Worm (Caenorhabditis elegans) whole organism, L4 larva: ENCODE measurements around the gene mtp-18.

Experiments
- D1046.2 ChIP-seq: fragments of 200-800 bp; sonication (Bioruptor generic); IDR thresholded peaks from 2 replicates; pipeline ENCODE4 v1.3.6; 2022; ENCODE audit warnings: missing genetic modification characterization, missing compliant biosample characterization
- F10B5.3 ChIP-seq: sonication (generic microtip); optimal IDR thresholded peaks from 2 replicates; lab custom pipeline; 2016; ENCODE audit warnings: mild to moderate bottlenecking, missing genetic modification characterization, missing compliant biosample characterization
- F37D6.2 ChIP-seq: sonication (generic microtip); optimal IDR thresholded peaks from 2 replicates; lab custom pipeline; 2016; ENCODE audit warnings: mild to moderate bottlenecking, missing genetic modification characterization, missing compliant biosample characterization
- F49E8.2 ChIP-seq: sonication (generic microtip); optimal IDR thresholded peaks from 2 replicates; lab custom pipeline; 2016; ENCODE audit warnings: missing compliant biosample characterization, mild to moderate bottlenecking, missing genetic modification characterization, borderline replicate concordance
- T26A8.4 ChIP-seq: fragments of 200-800 bp; sonication (Bioruptor generic); IDR thresholded peaks from 2 replicates; pipeline ENCODE4 v1.3.6; 2022; ENCODE audit warnings: missing genetic modification characterization, missing compliant biosample characterization
- Y5F2A.4 ChIP-seq: fragments of 200-800 bp; sonication (Bioruptor generic); optimal IDR thresholded peaks from 2 replicates; lab custom pipeline; 2018; ENCODE audit warnings: mild to moderate bottlenecking, missing genetic modification characterization, missing compliant biosample characterization
- ama-1 ChIP-seq: fragments of 150-350 bp; optimal IDR thresholded peaks from 2 replicates; lab custom pipeline; 2014; ENCODE audit warnings: inconsistent platforms, mixed read lengths
- ceh-20 ChIP-seq: fragments of 200-800 bp; sonication (Bioruptor generic); IDR thresholded peaks from 2 replicates; pipeline ENCODE4 v1.3.6; 2022; ENCODE audit warnings: missing genetic modification reagents, missing genetic modification characterization, missing compliant biosample characterization
- ceh-28 ChIP-seq: fragments of 150-350 bp; optimal IDR thresholded peaks from 2 replicates; lab custom pipeline; 2014; ENCODE audit warnings: missing biosample characterization, missing genetic modification reagents, missing genetic modification characterization
- ceh-32 ChIP-seq: sonication (generic microtip); optimal IDR thresholded peaks from 2 replicates; lab custom pipeline; 2016; ENCODE audit warnings: mild to moderate bottlenecking, missing genetic modification characterization, missing compliant biosample characterization; ENCODE audit not compliant: poor library complexity
- cey-2 ChIP-seq: sonication (generic microtip); optimal IDR thresholded peaks from 3 replicates; lab custom pipeline; 2017; ENCODE audit warnings: missing genetic modification characterization, mild to moderate bottlenecking, missing compliant biosample characterization, antibody characterized with exemption, borderline replicate concordance; ENCODE audit not compliant: insufficient read depth
- ctbp-1 ChIP-seq: fragments of 200-800 bp; sonication (Bioruptor generic); IDR thresholded peaks from 2 replicates; pipeline ENCODE4 v1.3.6; 2022; ENCODE audit warnings: missing genetic modification reagents, missing genetic modification characterization, missing compliant biosample characterization
- dmd-8 ChIP-seq: fragments of 200-800 bp; sonication (Bioruptor generic); IDR thresholded peaks from 2 replicates; pipeline ENCODE4 v1.3.6; 2022; ENCODE audit warnings: missing genetic modification characterization, missing compliant biosample characterization
- duxl-1 ChIP-seq: sonication (generic microtip); optimal IDR thresholded peaks from 2 replicates; lab custom pipeline; 2016; ENCODE audit warnings: mild to moderate bottlenecking, missing genetic modification characterization, moderate library complexity, missing compliant biosample characterization; ENCODE audit not compliant: poor library complexity
- egl-27 ChIP-seq: sonication (generic microtip); optimal IDR thresholded peaks from 3 replicates; lab custom pipeline; 2017; ENCODE audit warnings: missing biosample characterization, missing genetic modification reagents, missing genetic modification characterization
- fos-1 ChIP-seq: fragments of 150-350 bp; optimal IDR thresholded peaks from 2 replicates; lab custom pipeline; 2014; ENCODE audit warnings: missing biosample characterization, missing genetic modification characterization
- gei-8 ChIP-seq: fragments of 200-800 bp; sonication (Bioruptor generic); optimal IDR thresholded peaks from 2 replicates; lab custom pipeline; 2018; ENCODE audit warnings: mild to moderate bottlenecking, missing genetic modification characterization, missing compliant biosample characterization
- hif-1 ChIP-seq, 2 experiments: sonication (generic microtip); optimal IDR thresholded peaks; 2 replicates each; lab custom pipeline; 2016 to 2017; ENCODE audit warnings: missing compliant biosample characterization in 2 of 2, missing genetic modification characterization in 2 of 2, missing genetic modification reagents in 2 of 2, missing genotype in 2 of 2, mild to moderate bottlenecking in 1 of 2
- hlh-30 ChIP-seq: sonication (generic microtip); optimal IDR thresholded peaks from 2 replicates; lab custom pipeline; 2017; ENCODE audit warnings: antibody characterized with exemption, mild to moderate bottlenecking, missing genetic modification characterization, missing compliant biosample characterization; ENCODE audit not compliant: insufficient read depth
- hmg-1.1 ChIP-seq: fragments of 200-800 bp; sonication (Bioruptor generic); IDR thresholded peaks from 2 replicates; pipeline ENCODE4 v1.3.6; 2022; ENCODE audit warnings: missing genetic modification reagents, missing genetic modification characterization, missing compliant biosample characterization
- lim-7 ChIP-seq: fragments of 200-800 bp; sonication (Bioruptor generic); IDR thresholded peaks from 2 replicates; pipeline ENCODE4 v1.3.6; 2022; ENCODE audit warnings: missing genetic modification characterization, missing compliant biosample characterization
- lin-1 ChIP-seq: fragments of 200-800 bp; sonication (Bioruptor generic); IDR thresholded peaks from 2 replicates; pipeline ENCODE4 v1.3.6; 2022; ENCODE audit warnings: missing genetic modification reagents, missing genetic modification characterization, missing compliant biosample characterization
- lin-38 ChIP-seq: fragments of 200-800 bp; sonication (Bioruptor generic); IDR thresholded peaks from 2 replicates; pipeline ENCODE4 v1.3.6; 2022; ENCODE audit warnings: missing genetic modification reagents, missing genetic modification characterization, missing compliant biosample characterization
- lir-3 ChIP-seq: sonication (generic microtip); optimal IDR thresholded peaks from 2 replicates; lab custom pipeline; 2016; ENCODE audit warnings: mild to moderate bottlenecking, missing genetic modification characterization, missing compliant biosample characterization
- lsy-2 ChIP-seq, 2 experiments: fragments of 150-350 bp in 1 of 2; sonication (generic microtip) in 1 of 2; optimal IDR thresholded peaks; 2 replicates each; lab custom pipeline; 2014 to 2017; ENCODE audit warnings: missing biosample characterization in 2 of 2, missing genetic modification characterization in 2 of 2
- mdl-1 ChIP-seq, 2 experiments: fragments of 150-350 bp in 1 of 2; sonication (generic microtip) in 1 of 2; optimal IDR thresholded peaks; 2 replicates each; lab custom pipeline; 2014 to 2017; ENCODE audit warnings: missing biosample characterization in 2 of 2, missing genetic modification characterization in 2 of 2
- mdt-29 ChIP-seq: fragments of 200-800 bp; sonication (Bioruptor generic); IDR thresholded peaks from 2 replicates; pipeline ENCODE4 v1.3.6; 2022; ENCODE audit warnings: missing genetic modification reagents, missing genetic modification characterization, missing compliant biosample characterization
- mes-2 ChIP-seq: sonication (generic microtip); optimal IDR thresholded peaks from 2 replicates; lab custom pipeline; 2016; ENCODE audit warnings: missing genotype, mild to moderate bottlenecking, missing genetic modification characterization, missing compliant biosample characterization; ENCODE audit not compliant: poor library complexity, severe bottlenecking
- mxl-2 ChIP-seq: fragments of 200-800 bp; sonication (Bioruptor generic); conservative IDR thresholded peaks from 2 replicates; pipeline ENCODE4 v1.3.6; 2022; ENCODE audit warnings: missing genetic modification reagents, missing genetic modification characterization, missing compliant biosample characterization
- nhr-102 ChIP-seq: sonication (generic microtip); optimal IDR thresholded peaks from 2 replicates; lab custom pipeline; 2016; ENCODE audit warnings: mild to moderate bottlenecking, missing genetic modification characterization, moderate library complexity, missing compliant biosample characterization
- nhr-11 ChIP-seq: fragments of 150-350 bp; optimal IDR thresholded peaks from 2 replicates; lab custom pipeline; 2014; ENCODE audit warnings: missing biosample characterization, missing genetic modification characterization
- nhr-237 ChIP-seq: sonication (generic microtip); optimal IDR thresholded peaks from 2 replicates; lab custom pipeline; 2017; ENCODE audit warnings: missing biosample characterization, missing genetic modification characterization
- nhr-42 ChIP-seq: fragments of 200-800 bp; sonication (Bioruptor generic); IDR thresholded peaks from 2 replicates; pipeline ENCODE4 v1.3.6; 2022; ENCODE audit warnings: missing genetic modification characterization, missing compliant biosample characterization
- nhr-6 ChIP-seq: fragments of 150-350 bp; optimal IDR thresholded peaks from 2 replicates; lab custom pipeline; 2014; ENCODE audit warnings: missing biosample characterization, missing genetic modification characterization
- nhr-77 ChIP-seq: fragments of 150-350 bp; optimal IDR thresholded peaks from 2 replicates; lab custom pipeline; 2014; ENCODE audit warnings: missing biosample characterization, missing genetic modification characterization
- pha-4 ChIP-seq, 2 experiments: fragments of 150-350 bp in 1 of 2; fragments of 200-800 bp in 1 of 2; sonication (Bioruptor generic) in 1 of 2; IDR thresholded peaks in 1 of 2; optimal IDR thresholded peaks in 1 of 2; 2 replicates each; pipeline versions ENCODE4 v1.3.6 to Lab custom; 2014 to 2022; ENCODE audit warnings: missing genetic modification characterization in 2 of 2, missing genetic modification reagents in 2 of 2, missing biosample characterization in 1 of 2, missing compliant biosample characterization in 1 of 2
- saeg-2 ChIP-seq: fragments of 200-800 bp; sonication (Bioruptor generic); IDR thresholded peaks from 2 replicates; pipeline ENCODE4 v1.3.6; 2022; ENCODE audit warnings: missing genetic modification reagents, missing genetic modification characterization, missing compliant biosample characterization
- sdz-12 ChIP-seq: fragments of 200-800 bp; sonication (Bioruptor generic); optimal IDR thresholded peaks from 2 replicates; lab custom pipeline; 2018; ENCODE audit warnings: mild to moderate bottlenecking, missing genetic modification characterization, missing compliant biosample characterization
- set-16 ChIP-seq: fragments of 200-800 bp; sonication (Bioruptor generic); IDR thresholded peaks from 2 replicates; pipeline ENCODE4 v1.3.6; 2022; ENCODE audit warnings: missing genetic modification reagents, missing genetic modification characterization, missing compliant biosample characterization
- snpc-1.2 ChIP-seq: fragments of 200-800 bp; sonication (Bioruptor generic); IDR thresholded peaks from 2 replicates; pipeline ENCODE4 v1.3.6; 2022; ENCODE audit warnings: missing genetic modification reagents, missing genetic modification characterization, missing compliant biosample characterization
- tag-97 ChIP-seq: fragments of 200-800 bp; sonication (Bioruptor generic); IDR thresholded peaks from 2 replicates; pipeline ENCODE4 v1.3.6; 2022; ENCODE audit warnings: missing genetic modification characterization, missing compliant biosample characterization
- tra-1 ChIP-seq: fragments of 200-800 bp; sonication (Bioruptor generic); IDR thresholded peaks from 2 replicates; pipeline ENCODE4 v1.3.6; 2022; ENCODE audit warnings: missing genetic modification reagents, missing genetic modification characterization, missing compliant biosample characterization
- unc-130 ChIP-seq: sonication (generic microtip); optimal IDR thresholded peaks from 2 replicates; lab custom pipeline; 2016; ENCODE audit warnings: missing genetic modification reagents, missing genetic modification characterization, missing compliant biosample characterization
- unc-62 ChIP-seq, 3 experiments: fragments of 150-350 bp in 1 of 3; sonication (generic microtip); optimal IDR thresholded peaks in 2 of 3; peaks in 1 of 3; 1 replicate in 1 of 3; 2 replicates in 2 of 3; lab custom pipeline; 2014 to 2017; ENCODE audit warnings: missing biosample characterization in 3 of 3, missing genetic modification characterization in 3 of 3, missing genetic modification reagents in 3 of 3, missing genotype in 1 of 3
- zag-1 ChIP-seq: fragments of 150-350 bp; optimal IDR thresholded peaks from 2 replicates; lab custom pipeline; 2014; ENCODE audit warnings: missing biosample characterization, missing genetic modification characterization
- zfp-3 ChIP-seq: fragments of 200-800 bp; sonication (Bioruptor generic); conservative IDR thresholded peaks from 2 replicates; pipeline ENCODE4 v1.3.6; 2022; ENCODE audit warnings: missing genetic modification reagents, missing genetic modification characterization, missing compliant biosample characterization
- zip-2 ChIP-seq: fragments of 150-350 bp; optimal IDR thresholded peaks from 2 replicates; lab custom pipeline; 2014; ENCODE audit warnings: missing biosample characterization, missing genetic modification characterization
- ztf-11 ChIP-seq: fragments of 150-350 bp; optimal IDR thresholded peaks from 2 replicates; lab custom pipeline; 2014; ENCODE audit warnings: missing biosample characterization, missing genetic modification characterization
- ztf-7 ChIP-seq: fragments of 150-350 bp; optimal IDR thresholded peaks from 2 replicates; lab custom pipeline; 2014; ENCODE audit warnings: missing biosample characterization, missing genetic modification characterization

mtp-18 gene

DNA sequence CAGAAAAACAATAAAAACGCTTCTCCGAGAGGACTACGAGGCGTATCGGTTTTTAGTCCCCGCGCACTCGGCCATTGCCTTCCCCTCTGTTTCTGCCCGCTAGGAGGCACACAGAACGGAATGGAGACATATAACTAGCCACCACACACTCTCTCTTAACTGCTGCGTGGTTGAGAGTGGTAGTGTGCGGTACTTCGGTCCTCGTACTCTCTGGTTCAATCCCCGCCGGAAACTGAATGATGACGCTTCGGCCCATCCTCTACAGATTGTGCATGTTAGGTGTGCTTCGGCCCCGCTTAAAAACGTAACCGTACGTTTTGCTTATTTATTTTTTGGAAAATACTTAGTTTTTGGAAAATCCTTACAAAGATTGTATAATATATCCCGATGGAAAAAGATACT is 1.5 kb upstream of the mtp-18 start, which contains the start of gene T13C5.6 (continued):
- TF ChIP-seq ceh-32 (tag; lab: Kevin White, UChicago) (peak; percentile 74), mdl-1 (tag; optimal IDR thresholded peaks at IDR 0.05; lab: Kevin White, UChicago) (peak in 1 of 2 experiments; percentile 74), nhr-11 (tag; lab: Kevin White, UChicago) (peak; percentile 88), cey-2 (tag; lab: Kevin White, UChicago) (no peak), unc-62 (GFP tag; optimal IDR thresholded peaks at IDR 0.05 in 1 of 2; lab: Kevin White, UChicago) (peak in 1 of 2 experiments; percentile 12), unc-62 (tag; optimal IDR thresholded peaks at IDR 0.05; lab: Kevin White, UChicago) (no peak), hif-1 (tag; optimal IDR thresholded peaks at IDR 0.05; lab: Kevin White, UChicago) (peak; percentile 59 to 93), D1046.2 (GFP tag; lab: Robert Waterston, UW) (peak; percentile 68; the same call in 1 of the 2 replicates), T26A8.4 (peak; percentile 94), lin-38 (GFP tag; lab: Robert Waterston, UW) (peak; percentile 76), fos-1 (tag; lab: Kevin White, UChicago) (no peak), ztf-11 (tag; lab: Kevin White, UChicago) (no peak), egl-27 (no peak), F10B5.3 (peak; percentile 68), sdz-12 (GFP tag; lab: Kevin White, UChicago) (peak; percentile 94), lin-1 (GFP tag; lab: Robert Waterston, UW) (peak; percentile 95), tag-97 (GFP tag; lab: Robert Waterston, UW) (peak; percentile 36; the same call in 1 of the 2 replicates), hlh-30 (tag; lab: Kevin White, UChicago) (peak; percentile 79), F37D6.2 (tag; lab: Kevin White, UChicago) (peak; percentile 91), zag-1 (tag; lab: Kevin White, UChicago) (peak; percentile 30), set-16 (peak; percentile 73), zip-2 (tag; lab: Kevin White, UChicago) (peak; percentile 78), mes-2 (tag; lab: Kevin White, UChicago) (peak; percentile 97), F49E8.2 (peak; percentile 60), lim-7 (GFP tag; lab: Robert Waterston, UW) (peak; percentile 83), unc-130 (GFP tag; lab: Kevin White, UChicago) (peak; percentile 77), ama-1 (no peak), nhr-42 (GFP tag; lab: Robert Waterston, UW) (peak; percentile 90), hmg-1.1 (GFP tag; lab: Robert Waterston, UW) (peak; percentile 98), saeg-2 (GFP tag; lab: Robert Waterston, UW) (peak; percentile 91), lir-3 (tag; lab: Kevin White, UChicago) (peak; percentile 89), snpc-1.2 (GFP tag; lab: Robert Waterston, UW) (peak; percentile 63), ceh-28 (tag; lab: Kevin White, UChicago) (no peak), Y5F2A.4 (GFP tag; lab: Kevin White, UChicago) (peak; percentile 83), mdt-29 (GFP tag; lab: Robert Waterston, UW) (peak; percentile 87), pha-4 (GFP tag; IDR thresholded peaks at IDR 0.05; lab: Robert Waterston, UW) (peak; percentile 92), pha-4 (tag; optimal IDR thresholded peaks at IDR 0.05; lab: Kevin White, UChicago) (peak; percentile 9), tra-1 (peak; percentile 93), dmd-8 (GFP tag; lab: Robert Waterston, UW) (peak; percentile 83; the same call in 1 of the 2 replicates), nhr-237 (no peak), zfp-3 (GFP tag; lab: Robert Waterston, UW) (peak; percentile 85), gei-8 (peak; percentile 77), ceh-20 (GFP tag; lab: Robert Waterston, UW) (peak; percentile 94), nhr-6 (tag; lab: Kevin White, UChicago) (peak; percentile 92), duxl-1 (peak; percentile 81), nhr-102 (tag; lab: Kevin White, UChicago) (peak; percentile 92), lsy-2 (tag; optimal IDR thresholded peaks at IDR 0.05; lab: Kevin White, UChicago) (peak; percentile 46 to 85), nhr-77 (tag; lab: Kevin White, UChicago) (peak; percentile 80), ztf-7 (tag; lab: Kevin White, UChicago) (peak; percentile 87), mxl-2 (GFP tag; lab: Robert Waterston, UW) (peak; percentile 55; the same call in 1 of the 2 replicates), ctbp-1 (peak; percentile 95)
